Worm (Caenorhabditis elegans): Measurements from ENCODE around the gene col-110.

ce11 chrIV:4596824-4597223, 12.6 kb downstream of the col-110 start, which contains the start of gene F19C7.3:
- no peak for TF ChIP-seq dao-5 (tag; optimal IDR thresholded peaks at IDR 0.05)
- TF ChIP-seq W03F9.2 (tag; optimal IDR thresholded peaks at IDR 0.05) = no peak

Measured in whole organism, L4/young adult.